Fruit fly (Drosophila melanogaster) whole organism: ENCODE measurements around the gene CG17919.

ENCODE experiments used
- CG8478 ChIP-seq: fragments of >200 bp; optimal IDR thresholded peaks from 2 replicates; lab custom pipeline; 2018; ENCODE audit warnings: inconsistent platforms
- EcR ChIP-seq, 2 experiments: fragments of >200 bp; optimal IDR thresholded peaks; 2 replicates each; lab custom pipeline; 2017; ENCODE audit warnings: missing biosample characterization in 2 of 2, missing genetic modification characterization in 2 of 2, missing genetic modification reagents in 2 of 2

dm6 chr3R:6339795-6340194, 4.0 kb upstream of the CG17919 start, which contains the start of gene Osi20:
- TF ChIP-seq EcR (GFP tag; optimal IDR thresholded peaks at IDR 0.05; lab: Kevin White, UChicago) (no peak), CG8478 (lab: Kevin White, UChicago) (no peak)
